Fruit fly (Drosophila melanogaster): ENCODE measurements around the gene Lip1.

The Lip1 gene

dm6 chr2L:10651313-10651712 lies 50.0 kb downstream of the Lip1 start, which contains the start of gene dbf:
Gene dbf (plus strand): TSS chr2L:10651613.
- TF ChIP-seq HHEX (GFP tag; optimal IDR thresholded peaks at IDR 0.05) = no peak
- TF ChIP-seq aop (GFP tag; IDR thresholded peaks at IDR 0.05) = no peak
- no peak for TF ChIP-seq CG13287 (GFP tag; IDR thresholded peaks at IDR 0.05; ENCODE audit: partially characterized antibody)
- TF ChIP-seq CG10979 (tag; optimal IDR thresholded peaks at IDR 0.05) = no peak
- no peak for TF ChIP-seq HLH4C (GFP tag; IDR thresholded peaks at IDR 0.05; ENCODE audit: partially characterized antibody)
- TF ChIP-seq CG9932 (GFP tag; IDR thresholded peaks at IDR 0.05) = no peak
- TF ChIP-seq CG17385 (GFP tag; optimal IDR thresholded peaks at IDR 0.05) = no peak
- TF ChIP-seq CG10654 (GFP tag; optimal IDR thresholded peaks at IDR 0.05) = no peak
- TF ChIP-seq CG6689 (GFP tag; IDR thresholded peaks at IDR 0.05) = no peak
- no peak for TF ChIP-seq p53 (GFP tag; optimal IDR thresholded peaks at IDR 0.05)
- no peak for TF ChIP-seq CG32767 (GFP tag; IDR thresholded peaks at IDR 0.05)
